Fruit fly (Drosophila melanogaster) whole organism, embryonic: ENCODE measurements around the gene GstO2.

Experiments used
- Bteb2 ChIP-seq: fragments of 200-800 bp; sonication (Bioruptor generic); optimal IDR thresholded peaks from 2 replicates; lab custom pipeline; 2016; ENCODE audit warnings: missing biosample characterization, missing genetic modification characterization
- CG1024 ChIP-seq: fragments of 200-800 bp; sonication (Bioruptor generic); IDR thresholded peaks from 2 replicates; pipeline ENCODE4 v1.3.6; 2022; ENCODE audit warnings: missing biosample characterization, missing genetic modification characterization
- CG10431 ChIP-seq: fragments of 200-800 bp; sonication (Bioruptor generic); optimal IDR thresholded peaks from 3 replicates; lab custom pipeline; 2018; ENCODE audit warnings: missing biosample characterization, mild to moderate bottlenecking, missing genetic modification characterization
- CG11093 ChIP-seq: fragments of 200-800 bp; sonication (Bioruptor generic); IDR thresholded peaks from 3 replicates; pipeline ENCODE4 v1.3.6; 2022; ENCODE audit warnings: missing biosample characterization, missing genetic modification characterization
- CG11247 ChIP-seq: fragments of 200-800 bp; sonication (Bioruptor generic); IDR thresholded peaks from 2 replicates; pipeline ENCODE4 v1.3.6; 2022; ENCODE audit warnings: missing biosample characterization, missing genetic modification characterization
- CG12071 ChIP-seq: fragments of 200-800 bp; sonication (Bioruptor generic); optimal IDR thresholded peaks from 3 replicates; lab custom pipeline; 2018; ENCODE audit warnings: missing biosample characterization, mild to moderate bottlenecking, missing genetic modification characterization
- CG12391 ChIP-seq: fragments of 200-800 bp; sonication (Bioruptor generic); optimal IDR thresholded peaks from 3 replicates; lab custom pipeline; 2018; ENCODE audit warnings: missing biosample characterization, mild to moderate bottlenecking, missing genetic modification characterization, moderate library complexity
- CG12744 ChIP-seq: fragments of 200-800 bp; sonication (Bioruptor generic); optimal IDR thresholded peaks from 2 replicates; lab custom pipeline; 2016; ENCODE audit warnings: missing biosample characterization, missing genetic modification characterization
- CG13123 ChIP-seq: fragments of 200-800 bp; sonication (Bioruptor generic); optimal IDR thresholded peaks from 2 replicates; lab custom pipeline; 2016; ENCODE audit warnings: missing biosample characterization, missing genetic modification characterization
- CG13296 ChIP-seq: fragments of 200-800 bp; sonication (Bioruptor generic); optimal IDR thresholded peaks from 3 replicates; lab custom pipeline; 2018; ENCODE audit warnings: missing biosample characterization, mild to moderate bottlenecking, missing genetic modification characterization
- CG15479 ChIP-seq: fragments of 200-800 bp; sonication (Bioruptor generic); optimal IDR thresholded peaks from 3 replicates; lab custom pipeline; 2019; ENCODE audit warnings: missing biosample characterization, mild to moderate bottlenecking, missing genetic modification characterization, moderate library complexity
- CG33557 ChIP-seq: fragments of 200-800 bp; sonication (Bioruptor generic); optimal IDR thresholded peaks from 2 replicates; lab custom pipeline; 2019; ENCODE audit warnings: missing biosample characterization, mild to moderate bottlenecking, missing genetic modification characterization, moderate library complexity
- CG3407 ChIP-seq: fragments of 200-800 bp; sonication (Bioruptor generic); optimal IDR thresholded peaks from 2 replicates; lab custom pipeline; 2018; ENCODE audit warnings: missing biosample characterization, mild to moderate bottlenecking, missing genetic modification characterization
- CG4424 ChIP-seq: fragments of 200-800 bp; sonication (Bioruptor generic); optimal IDR thresholded peaks from 3 replicates; lab custom pipeline; 2016; ENCODE audit warnings: missing biosample characterization, missing genetic modification characterization
- CG6765 ChIP-seq: fragments of 200-800 bp; sonication (Bioruptor generic); optimal IDR thresholded peaks from 3 replicates; lab custom pipeline; 2017; ENCODE audit warnings: missing biosample characterization, mild to moderate bottlenecking, missing genetic modification characterization
- CG7786 ChIP-seq: fragments of 200-800 bp; sonication (Bioruptor generic); optimal IDR thresholded peaks from 2 replicates; lab custom pipeline; 2016; ENCODE audit warnings: missing biosample characterization, missing genetic modification characterization
- CG8944 ChIP-seq: fragments of 200-800 bp; sonication (Bioruptor generic); optimal IDR thresholded peaks from 3 replicates; lab custom pipeline; 2016; ENCODE audit warnings: missing biosample characterization, missing genetic modification characterization
- D19B ChIP-seq: fragments of 200-800 bp; sonication (Bioruptor generic); optimal IDR thresholded peaks from 2 replicates; lab custom pipeline; 2017; ENCODE audit warnings: missing biosample characterization, mild to moderate bottlenecking, missing genetic modification characterization
- Dfd ChIP-seq, 2 experiments: fragments of >200 bp; optimal IDR thresholded peaks; 2 replicates each; lab custom pipeline; 2017; ENCODE audit warnings: missing biosample characterization in 2 of 2, missing genetic modification characterization in 2 of 2
- E2f2 ChIP-seq: fragments of 200-800 bp; sonication (Bioruptor generic); IDR thresholded peaks from 2 replicates; pipeline ENCODE4 v1.3.6; 2022; ENCODE audit warnings: missing biosample characterization, missing genetic modification characterization
- Ets97D ChIP-seq: fragments of 200-800 bp; sonication (Bioruptor generic); optimal IDR thresholded peaks from 3 replicates; lab custom pipeline; 2016; ENCODE audit warnings: missing biosample characterization, missing genetic modification characterization
- GATAe ChIP-seq: fragments of 200-800 bp; sonication (Bioruptor generic); conservative IDR thresholded peaks from 2 replicates; pipeline ENCODE4 v1.3.6; 2022; ENCODE audit warnings: missing biosample characterization, missing genetic modification characterization
- HLHmδ ChIP-seq: fragments of 200-800 bp; sonication (Bioruptor generic); optimal IDR thresholded peaks from 2 replicates; lab custom pipeline; 2018; ENCODE audit warnings: missing biosample characterization, mild to moderate bottlenecking, missing genetic modification characterization, moderate library complexity
- Hand ChIP-seq: fragments of 200-800 bp; sonication (Bioruptor generic); optimal IDR thresholded peaks from 2 replicates; lab custom pipeline; 2017; ENCODE audit warnings: mild to moderate bottlenecking, missing biosample characterization, missing genetic modification reagents, missing genetic modification characterization
- MBD-R2 ChIP-seq: fragments of 200-800 bp; sonication (Bioruptor generic); IDR thresholded peaks from 2 replicates; pipeline ENCODE4 v1.3.6; 2022; ENCODE audit warnings: missing biosample characterization, missing genetic modification characterization
- Meics ChIP-seq: fragments of 200-800 bp; sonication (Bioruptor generic); optimal IDR thresholded peaks from 2 replicates; lab custom pipeline; 2017; ENCODE audit warnings: missing biosample characterization, mild to moderate bottlenecking, missing genetic modification characterization
- NC2β ChIP-seq: fragments of 200-800 bp; sonication (Bioruptor generic); optimal IDR thresholded peaks from 2 replicates; lab custom pipeline; 2016; ENCODE audit warnings: missing biosample characterization, missing genetic modification characterization
- Nf-YA ChIP-seq: fragments of 200-800 bp; sonication (Bioruptor generic); IDR thresholded peaks from 2 replicates; pipeline ENCODE4 v1.3.6; 2022; ENCODE audit warnings: missing biosample characterization, missing genetic modification characterization
- Rx ChIP-seq: fragments of 200-800 bp; sonication (Bioruptor generic); IDR thresholded peaks from 2 replicates; pipeline ENCODE4 v1.3.6; 2022; ENCODE audit warnings: missing biosample characterization, missing genetic modification characterization
- Side ChIP-seq: fragments of 200-800 bp; sonication (Bioruptor generic); optimal IDR thresholded peaks from 2 replicates; lab custom pipeline; 2016; ENCODE audit warnings: missing biosample characterization, missing genetic modification characterization
- Xbp1 ChIP-seq: fragments of 200-800 bp; sonication (Bioruptor generic); optimal IDR thresholded peaks from 3 replicates; lab custom pipeline; 2016; ENCODE audit warnings: missing biosample characterization, mild to moderate bottlenecking, missing genetic modification characterization
- Xrp1 ChIP-seq: fragments of 200-800 bp; sonication (Bioruptor generic); IDR thresholded peaks from 2 replicates; pipeline ENCODE4 v1.3.6; 2022; ENCODE audit warnings: missing biosample characterization, missing genetic modification characterization
- ac ChIP-seq: fragments of 200-800 bp; sonication (Bioruptor generic); optimal IDR thresholded peaks from 3 replicates; lab custom pipeline; 2017; ENCODE audit warnings: missing biosample characterization, mild to moderate bottlenecking, missing genetic modification characterization
- caup ChIP-seq: fragments of 200-800 bp; sonication (Bioruptor generic); optimal IDR thresholded peaks from 3 replicates; lab custom pipeline; 2017; ENCODE audit warnings: missing biosample characterization, mild to moderate bottlenecking, missing genetic modification characterization, moderate library complexity; ENCODE audit not compliant: severe bottlenecking
- dan ChIP-seq: fragments of 200-800 bp; sonication (Bioruptor generic); IDR thresholded peaks from 2 replicates; pipeline ENCODE4 v1.3.6; 2022; ENCODE audit warnings: missing biosample characterization, missing genetic modification characterization
- dmrt11E ChIP-seq: fragments of 200-800 bp; sonication (Bioruptor generic); optimal IDR thresholded peaks from 3 replicates; lab custom pipeline; 2018; ENCODE audit warnings: missing biosample characterization, mild to moderate bottlenecking, missing genetic modification characterization, moderate library complexity
- en ChIP-seq: fragments of 200-800 bp; sonication (Bioruptor generic); optimal IDR thresholded peaks from 2 replicates; lab custom pipeline; 2016; ENCODE audit warnings: missing biosample characterization, missing genetic modification characterization
- eyg ChIP-seq: fragments of 200-800 bp; sonication (Bioruptor generic); optimal IDR thresholded peaks from 3 replicates; lab custom pipeline; 2016; ENCODE audit warnings: missing biosample characterization, missing genetic modification characterization
- fd96Cb ChIP-seq: fragments of 200-800 bp; sonication (Bioruptor generic); optimal IDR thresholded peaks from 2 replicates; lab custom pipeline; 2018; ENCODE audit warnings: missing biosample characterization, mild to moderate bottlenecking, missing genetic modification characterization, moderate library complexity
- ftz-f1 ChIP-seq: fragments of 200-800 bp; sonication (Bioruptor generic); optimal IDR thresholded peaks from 2 replicates; lab custom pipeline; 2016; ENCODE audit warnings: missing biosample characterization, missing genetic modification characterization
- gfzf ChIP-seq: fragments of 200-800 bp; sonication (Bioruptor generic); optimal IDR thresholded peaks from 2 replicates; lab custom pipeline; 2016; ENCODE audit warnings: missing biosample characterization, mild to moderate bottlenecking, missing genetic modification characterization, moderate library complexity
- gt ChIP-seq: fragments of 200-800 bp; sonication (Bioruptor generic); IDR thresholded peaks from 2 replicates; pipeline ENCODE4 v1.3.6; 2022; ENCODE audit warnings: missing biosample characterization, missing genetic modification characterization
- ham ChIP-seq: fragments of 200-800 bp; sonication (Bioruptor generic); IDR thresholded peaks from 2 replicates; pipeline ENCODE4 v1.3.6; 2022; ENCODE audit warnings: missing biosample characterization, missing genetic modification characterization
- nau ChIP-seq: fragments of 200-800 bp; sonication (Bioruptor generic); optimal IDR thresholded peaks from 3 replicates; lab custom pipeline; 2017; ENCODE audit warnings: missing biosample characterization, mild to moderate bottlenecking, missing genetic modification characterization, missing genetic modification reagents
- pum ChIP-seq: fragments of 200-800 bp; sonication (Bioruptor generic); optimal IDR thresholded peaks from 2 replicates; lab custom pipeline; 2016; ENCODE audit warnings: missing biosample characterization, missing genetic modification characterization
- repo ChIP-seq: fragments of 200-800 bp; sonication (Bioruptor generic); optimal IDR thresholded peaks from 2 replicates; lab custom pipeline; 2016; ENCODE audit warnings: missing biosample characterization, missing genetic modification characterization
- sc ChIP-seq, 3 experiments: fragments of >200 bp in 2 of 3; fragments of 200-800 bp in 1 of 3; sonication (Bioruptor generic) in 1 of 3; optimal IDR thresholded peaks; 2 replicates in 2 of 3; 3 replicates in 1 of 3; lab custom pipeline; 2017; ENCODE audit warnings: mild to moderate bottlenecking in 1 of 3, missing biosample characterization in 1 of 3, missing genetic modification characterization in 1 of 3, missing genetic modification reagents in 1 of 3
- sd ChIP-seq: fragments of 200-800 bp; sonication (Bioruptor generic); optimal IDR thresholded peaks from 3 replicates; lab custom pipeline; 2018; ENCODE audit warnings: missing biosample characterization, mild to moderate bottlenecking, missing genetic modification characterization, moderate library complexity
- seq ChIP-seq: fragments of 200-800 bp; sonication (Bioruptor generic); IDR thresholded peaks from 2 replicates; pipeline ENCODE4 v1.3.6; 2022; ENCODE audit warnings: missing biosample characterization, missing genetic modification characterization
- tio ChIP-seq: fragments of 200-800 bp; sonication (Bioruptor generic); optimal IDR thresholded peaks from 2 replicates; lab custom pipeline; 2017; ENCODE audit warnings: missing biosample characterization, missing genetic modification characterization, inconsistent platforms
- zfh1 ChIP-seq: fragments of 200-800 bp; sonication (Bioruptor generic); IDR thresholded peaks from 3 replicates; pipeline ENCODE4 v1.3.6; 2022; ENCODE audit warnings: missing biosample characterization, missing genetic modification characterization

The GstO2 gene

DNA sequence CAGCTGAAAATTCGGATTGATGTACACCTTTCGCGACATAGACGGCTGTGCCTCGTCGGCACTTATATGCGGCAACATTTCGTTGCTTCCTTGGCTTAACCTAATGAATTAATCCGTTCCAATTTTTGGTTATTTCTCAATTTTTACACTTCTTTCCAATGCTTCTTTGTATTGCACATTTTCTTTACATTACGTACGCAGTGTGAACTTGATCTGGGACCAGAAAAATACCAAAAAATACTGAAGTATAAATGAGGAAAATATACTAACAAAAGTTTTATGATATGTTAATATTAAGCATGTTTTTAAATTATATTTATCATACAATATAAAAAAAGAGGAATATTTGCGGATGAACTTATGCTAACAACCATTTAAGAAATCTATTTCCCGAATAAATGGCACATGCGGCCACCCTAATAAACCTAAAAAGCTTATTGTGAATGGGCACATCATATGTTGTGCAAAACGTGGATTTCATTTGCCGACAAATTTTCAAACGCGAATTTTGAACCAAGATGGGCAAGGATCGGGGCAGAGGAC lies 13.7 kb downstream of the GstO2 start, which contains the start of the genes ZC3H3 and Pus7 (continued):
- TF ChIP-seq repo (GFP tag; lab: Kevin White, UChicago) (no peak), Rx (GFP tag; lab: Robert Waterston, UW) (no peak), CG33557 (GFP tag; lab: Kevin White, UChicago) (no peak), CG10431 (GFP tag; lab: Kevin White, UChicago) (no peak), CG12071 (GFP tag; lab: Kevin White, UChicago) (no peak), en (GFP tag; lab: Kevin White, UChicago) (no peak), CG13123 (no peak), D19B (no peak), CG12391 (peak; percentile 65), dan (no peak), Side (GFP tag; lab: Kevin White, UChicago) (no peak), Ets97D (no peak), gt (GFP tag; lab: Robert Waterston, UW) (no peak), pum (GFP tag; lab: Kevin White, UChicago) (no peak), ac (no peak), Dfd (GFP tag; optimal IDR thresholded peaks at IDR 0.05; lab: Kevin White, UChicago) (no peak), CG12744 (no peak), MBD-R2 (GFP tag; lab: Robert Waterston, UW) (peak; percentile 65), caup (GFP tag; lab: Kevin White, UChicago) (no peak), zfh1 (GFP tag; lab: Robert Waterston, UW) (0 out of 3 replicates have a peak, but pooled peaks have one; percentile 20), Bteb2 (GFP tag; lab: Kevin White, UChicago) (no peak), seq (no peak), dmrt11E (tag; lab: Kevin White, UChicago) (no peak), sd (tag; lab: Kevin White, UChicago) (no peak), CG11093 (GFP tag; lab: Robert Waterston, UW) (no peak), gfzf (GFP tag; lab: Kevin White, UChicago) (peak; percentile 64), nau (GFP tag; lab: Kevin White, UChicago) (no peak), CG13296 (GFP tag; lab: Kevin White, UChicago) (no peak), eyg (no peak), Xrp1 (no peak), CG7786 (GFP tag; lab: Kevin White, UChicago) (no peak), HLHmδ (no peak), Meics (GFP tag; lab: Kevin White, UChicago) (no peak), CG4424 (GFP tag; lab: Kevin White, UChicago) (peak; percentile 13), sc (optimal IDR thresholded peaks at IDR 0.05; lab: Kevin White, UChicago) (no peak), sc (GFP tag; optimal IDR thresholded peaks at IDR 0.05; lab: Kevin White, UChicago) (no peak), CG11247 (GFP tag; lab: Robert Waterston, UW) (no peak), Xbp1 (peak; percentile 27), CG3407 (no peak), CG1024 (0 out of 2 replicates have a peak, but pooled peaks have one; percentile 15), fd96Cb (tag; lab: Kevin White, UChicago) (no peak), CG6765 (GFP tag; lab: Kevin White, UChicago) (no peak), NC2β (GFP tag; lab: Kevin White, UChicago) (no peak), tio (no peak), CG15479 (peak; percentile 58), ham (GFP tag; lab: Robert Waterston, UW) (no peak), GATAe (GFP tag; lab: Robert Waterston, UW) (no peak), E2f2 (GFP tag; lab: Robert Waterston, UW) (peak; percentile 66), CG8944 (GFP tag; lab: Kevin White, UChicago) (no peak), Hand (GFP tag; lab: Kevin White, UChicago) (no peak), ftz-f1 (peak; percentile 76), Nf-YA (GFP tag; lab: Robert Waterston, UW) (no peak)
